Worm (Caenorhabditis elegans): ENCODE results near the gene bus-2.

DNA sequence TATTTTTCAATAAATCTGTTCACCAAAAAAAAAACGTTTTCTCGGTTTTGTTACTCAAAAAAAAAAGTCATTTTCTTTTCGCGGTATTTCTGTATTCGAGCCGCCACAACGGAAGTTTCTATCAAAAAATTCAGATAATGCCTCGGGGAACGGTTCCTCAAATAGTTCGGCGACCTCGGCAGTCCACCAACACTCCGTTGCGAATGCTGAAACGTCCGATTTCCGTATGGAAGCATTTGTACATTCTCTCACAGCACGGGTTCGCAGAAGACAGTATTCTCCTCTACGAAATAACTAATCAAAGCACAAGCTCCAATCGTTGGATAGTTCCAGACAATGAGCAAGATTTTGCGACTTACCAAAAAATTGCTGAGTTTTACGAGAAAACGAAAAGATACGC, 39.7 kb upstream of the bus-2 start, which contains the start of gene Y41D4B.4:
- TF ChIP-seq mdl-1 (tag; optimal IDR thresholded peaks at IDR 0.05) (no peak), lin-39 (tag; optimal IDR thresholded peaks at IDR 0.05) (no peak), skn-1 (tag; optimal IDR thresholded peaks at IDR 0.05) (no peak), lsy-12 (tag; optimal IDR thresholded peaks at IDR 0.05) (no peak), elt-3 (tag; optimal IDR thresholded peaks at IDR 0.05) (no peak), pqm-1 (tag; optimal IDR thresholded peaks at IDR 0.05) (no peak), nhr-11 (tag; optimal IDR thresholded peaks at IDR 0.05) (no peak), egl-5 (tag; optimal IDR thresholded peaks at IDR 0.05) (no peak)
